Worm (Caenorhabditis elegans) whole organism, L4 larva: ENCODE results near the gene anmt-3.
A peak's percentile ranks its signal among the peaks of the same experiment; 100 is the strongest.

Experiments used
- D1046.2 ChIP-seq: fragments of 200-800 bp; sonication (Bioruptor generic); IDR thresholded peaks from 2 replicates; pipeline ENCODE4 v1.3.6; 2022; ENCODE audit warnings: missing genetic modification characterization, missing compliant biosample characterization
- F26F4.8 ChIP-seq: fragments of 200-800 bp; sonication (Bioruptor generic); conservative IDR thresholded peaks from 2 replicates; pipeline ENCODE4 v1.3.6; 2022; ENCODE audit warnings: missing genetic modification characterization, missing compliant biosample characterization
- R02D3.7 ChIP-seq: fragments of 150-350 bp; sonication (generic microtip); optimal IDR thresholded peaks from 3 replicates; lab custom pipeline; 2014; ENCODE audit warnings: missing biosample characterization, missing genetic modification characterization
- T20F7.1 ChIP-seq: fragments of 200-800 bp; sonication (Bioruptor generic); optimal IDR thresholded peaks from 2 replicates; lab custom pipeline; 2018; ENCODE audit warnings: mild to moderate bottlenecking, missing genetic modification characterization, missing compliant biosample characterization
- ZK546.5 ChIP-seq, 2 experiments: sonication (generic microtip); optimal IDR thresholded peaks; 2 replicates each; lab custom pipeline; 2017; ENCODE audit warnings: missing biosample characterization in 2 of 2, missing genetic modification characterization in 2 of 2
- aha-1 ChIP-seq: fragments of 150-350 bp; peaks from one replicate; lab custom pipeline; 2014; ENCODE audit warnings: missing biosample characterization, missing genetic modification characterization
- arid-1 ChIP-seq: fragments of 200-800 bp; sonication (Bioruptor generic); conservative IDR thresholded peaks from 2 replicates; pipeline ENCODE4 v1.3.6; 2022; ENCODE audit warnings: missing genetic modification reagents, missing genetic modification characterization, missing compliant biosample characterization
- attf-4 ChIP-seq: sonication (generic microtip); optimal IDR thresholded peaks from 3 replicates; lab custom pipeline; 2017; ENCODE audit warnings: missing biosample characterization, missing genetic modification characterization
- ceh-20 ChIP-seq: fragments of 200-800 bp; sonication (Bioruptor generic); IDR thresholded peaks from 2 replicates; pipeline ENCODE4 v1.3.6; 2022; ENCODE audit warnings: missing genetic modification reagents, missing genetic modification characterization, missing compliant biosample characterization
- ceh-28 ChIP-seq: fragments of 150-350 bp; optimal IDR thresholded peaks from 2 replicates; lab custom pipeline; 2014; ENCODE audit warnings: missing biosample characterization, missing genetic modification reagents, missing genetic modification characterization
- ceh-62 ChIP-seq: sonication (generic microtip); optimal IDR thresholded peaks from 2 replicates; lab custom pipeline; 2017; ENCODE audit warnings: missing biosample characterization, missing genetic modification characterization
- ceh-82 ChIP-seq: sonication (generic microtip); optimal IDR thresholded peaks from 2 replicates; lab custom pipeline; 2017; ENCODE audit warnings: missing biosample characterization, missing genetic modification characterization
- daf-16 ChIP-seq, 3 experiments: sonication (generic microtip); optimal IDR thresholded peaks; 2 replicates each; lab custom pipeline; 2016 to 2017; ENCODE audit warnings: missing genetic modification characterization in 3 of 3, missing genetic modification reagents in 3 of 3, mild to moderate bottlenecking in 2 of 3, missing compliant biosample characterization in 2 of 3, missing biosample characterization in 1 of 3, moderate library complexity in 1 of 3
- daf-8 ChIP-seq: fragments of 200-800 bp; sonication (Bioruptor generic); IDR thresholded peaks from 2 replicates; pipeline ENCODE4 v1.3.6; 2022; ENCODE audit warnings: missing genetic modification characterization, missing compliant biosample characterization
- dmd-6 ChIP-seq: fragments of 200-800 bp; sonication (Bioruptor generic); IDR thresholded peaks from 2 replicates; pipeline ENCODE4 v1.3.6; 2022; ENCODE audit warnings: missing genetic modification reagents, missing genetic modification characterization, missing compliant biosample characterization
- dmd-9 ChIP-seq: fragments of 200-800 bp; sonication (Bioruptor generic); IDR thresholded peaks from 2 replicates; pipeline ENCODE4 v1.3.6; 2022; ENCODE audit warnings: missing genetic modification reagents, missing genetic modification characterization, missing compliant biosample characterization
- duxl-1 ChIP-seq: sonication (generic microtip); optimal IDR thresholded peaks from 2 replicates; lab custom pipeline; 2016; ENCODE audit warnings: mild to moderate bottlenecking, missing genetic modification characterization, moderate library complexity, missing compliant biosample characterization; ENCODE audit not compliant: poor library complexity
- hlh-11 ChIP-seq: fragments of 200-800 bp; sonication (Bioruptor generic); optimal IDR thresholded peaks from 2 replicates; lab custom pipeline; 2018; ENCODE audit warnings: mild to moderate bottlenecking, missing genetic modification characterization, missing compliant biosample characterization
- jun-1 ChIP-seq: fragments of 150-350 bp; optimal IDR thresholded peaks from 2 replicates; lab custom pipeline; 2014; ENCODE audit warnings: missing biosample characterization, missing genetic modification reagents, missing genetic modification characterization
- lin-39 ChIP-seq: fragments of 150-350 bp; optimal IDR thresholded peaks from 2 replicates; lab custom pipeline; 2014; ENCODE audit warnings: missing biosample characterization, missing genetic modification reagents, missing genetic modification characterization
- nhr-11 ChIP-seq: fragments of 150-350 bp; optimal IDR thresholded peaks from 2 replicates; lab custom pipeline; 2014; ENCODE audit warnings: missing biosample characterization, missing genetic modification characterization
- nhr-111 ChIP-seq: fragments of 200-800 bp; sonication (Bioruptor generic); optimal IDR thresholded peaks from 2 replicates; lab custom pipeline; 2018; ENCODE audit warnings: mild to moderate bottlenecking, missing genetic modification characterization, missing compliant biosample characterization
- nhr-237 ChIP-seq: sonication (generic microtip); optimal IDR thresholded peaks from 2 replicates; lab custom pipeline; 2017; ENCODE audit warnings: missing biosample characterization, missing genetic modification characterization
- nhr-28 ChIP-seq: fragments of 150-350 bp; optimal IDR thresholded peaks from 2 replicates; lab custom pipeline; 2014; ENCODE audit warnings: missing biosample characterization, missing genetic modification characterization
- nhr-42 ChIP-seq: fragments of 200-800 bp; sonication (Bioruptor generic); IDR thresholded peaks from 2 replicates; pipeline ENCODE4 v1.3.6; 2022; ENCODE audit warnings: missing genetic modification characterization, missing compliant biosample characterization
- pqm-1 ChIP-seq: sonication (generic microtip); optimal IDR thresholded peaks from 2 replicates; lab custom pipeline; 2017; ENCODE audit warnings: missing biosample characterization, missing genetic modification characterization
- spr-3 ChIP-seq: fragments of 200-800 bp; sonication (Bioruptor generic); optimal IDR thresholded peaks from 2 replicates; lab custom pipeline; 2018; ENCODE audit warnings: mild to moderate bottlenecking, missing genetic modification characterization, missing compliant biosample characterization
- tag-97 ChIP-seq: fragments of 200-800 bp; sonication (Bioruptor generic); IDR thresholded peaks from 2 replicates; pipeline ENCODE4 v1.3.6; 2022; ENCODE audit warnings: missing genetic modification characterization, missing compliant biosample characterization
- tra-1 ChIP-seq: fragments of 200-800 bp; sonication (Bioruptor generic); IDR thresholded peaks from 2 replicates; pipeline ENCODE4 v1.3.6; 2022; ENCODE audit warnings: missing genetic modification reagents, missing genetic modification characterization, missing compliant biosample characterization
- unc-130 ChIP-seq: sonication (generic microtip); optimal IDR thresholded peaks from 2 replicates; lab custom pipeline; 2016; ENCODE audit warnings: missing genetic modification reagents, missing genetic modification characterization, missing compliant biosample characterization
- unc-62 ChIP-seq, 3 experiments: fragments of 150-350 bp in 1 of 3; sonication (generic microtip); optimal IDR thresholded peaks in 2 of 3; peaks in 1 of 3; 1 replicate in 1 of 3; 2 replicates in 2 of 3; lab custom pipeline; 2014 to 2017; ENCODE audit warnings: missing biosample characterization in 3 of 3, missing genetic modification characterization in 3 of 3, missing genetic modification reagents in 3 of 3, missing genotype in 1 of 3
- vab-7 ChIP-seq: fragments of 200-800 bp; sonication (Bioruptor generic); IDR thresholded peaks from 2 replicates; pipeline ENCODE4 v1.3.6; 2022; ENCODE audit warnings: missing genetic modification reagents, missing genetic modification characterization, missing compliant biosample characterization
- ztf-11 ChIP-seq: fragments of 150-350 bp; optimal IDR thresholded peaks from 2 replicates; lab custom pipeline; 2014; ENCODE audit warnings: missing biosample characterization, missing genetic modification characterization

anmt-3 gene

DNA sequence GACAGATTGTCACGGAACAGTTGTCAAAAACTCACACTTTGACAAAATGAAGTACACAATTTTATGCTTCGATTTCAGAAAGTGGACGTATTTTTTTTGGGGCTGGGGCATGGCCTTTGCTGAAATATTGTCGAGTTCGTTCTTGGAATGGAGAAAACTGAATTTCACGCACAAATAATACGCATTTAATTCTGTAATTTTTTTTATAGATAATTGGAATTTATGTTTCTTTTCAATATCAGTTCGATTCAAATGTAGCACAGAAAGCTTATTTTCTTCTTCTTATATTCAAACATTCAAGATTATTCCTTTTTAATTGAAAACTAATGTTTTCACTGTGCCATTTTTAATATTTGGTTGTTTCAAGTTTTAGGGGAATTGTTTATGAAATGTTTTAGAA, 2.2 kb upstream of the anmt-3 start, which contains the start of gene T07C12.10:
T07C12.10 (minus strand) TSS at position 101 of the 400 bp plus-strand sequence.
- TF ChIP-seq ceh-20 (GFP tag; lab: Robert Waterston, UW) (no peak), ZK546.5 (tag; optimal IDR thresholded peaks at IDR 0.05; lab: Kevin White, UChicago) (no peak), unc-130 (GFP tag; lab: Kevin White, UChicago) (no peak)

DNA sequence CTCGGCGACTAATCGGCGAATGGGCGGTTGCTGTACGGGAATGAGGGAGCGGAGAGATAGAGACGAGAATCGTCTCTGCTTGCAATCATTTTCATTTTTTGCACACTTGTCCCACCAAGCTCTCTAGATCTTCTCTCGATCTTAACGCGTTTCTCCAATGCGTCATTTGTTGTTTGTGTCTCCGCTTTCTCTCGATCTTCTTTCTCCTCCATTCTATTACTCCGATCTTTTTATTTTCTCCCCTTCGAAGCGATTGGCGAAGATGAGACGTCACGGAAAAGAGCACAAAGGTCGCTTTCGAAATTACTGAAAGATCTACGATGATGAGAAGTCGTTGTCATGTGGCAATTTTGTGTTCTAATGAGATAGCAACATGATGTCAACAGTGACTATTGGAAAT, 523 bp upstream of the anmt-3 start:
- TF ChIP-seq nhr-11 (tag; lab: Kevin White, UChicago) (peak; percentile 56), dmd-6 (GFP tag; lab: Robert Waterston, UW) (no peak), lin-39 (tag; lab: Kevin White, UChicago) (no peak), daf-16 (GFP tag; optimal IDR thresholded peaks at IDR 0.05; lab: Kevin White, UChicago) (peak in 1 of 2 experiments; percentile 83), daf-16 (tag; optimal IDR thresholded peaks at IDR 0.05; lab: Kevin White, UChicago) (no peak), unc-62 (GFP tag; optimal IDR thresholded peaks at IDR 0.05 in 1 of 2; lab: Kevin White, UChicago) (peak in 1 of 2 experiments; percentile 76), unc-62 (tag; optimal IDR thresholded peaks at IDR 0.05; lab: Kevin White, UChicago) (no peak), hlh-11 (tag; lab: Kevin White, UChicago) (peak; percentile 58), aha-1 (tag; lab: Kevin White, UChicago) (peak; percentile 21), ztf-11 (tag; lab: Kevin White, UChicago) (no peak), T20F7.1 (no peak), R02D3.7 (no peak)

DNA sequence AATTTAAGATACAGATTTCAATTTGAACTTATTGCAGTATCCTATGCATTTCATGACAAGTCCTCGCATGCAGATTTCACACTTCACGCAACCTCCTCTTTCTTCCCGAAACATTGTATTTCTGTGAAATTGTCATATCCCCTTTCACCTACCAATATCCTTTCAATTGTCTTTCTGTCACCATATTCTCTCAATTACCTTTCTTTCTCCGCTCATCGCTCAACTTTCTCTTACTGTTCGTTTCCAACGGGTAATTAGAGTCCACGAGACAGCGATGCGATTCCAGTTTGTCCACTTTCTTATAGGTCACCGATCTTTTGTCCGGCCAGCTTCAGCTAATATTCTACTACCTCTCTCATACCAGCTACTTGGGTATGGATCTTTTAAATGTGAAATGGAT, 5.7 kb downstream of the anmt-3 start, which contains the start of gene mam-5:
mam-5 (plus strand) TSS at position 304 of the 400 bp plus-strand sequence.
- TF ChIP-seq aha-1 (tag; lab: Kevin White, UChicago) (peak; percentile 74), nhr-111 (GFP tag; lab: Kevin White, UChicago) (no peak)

DNA sequence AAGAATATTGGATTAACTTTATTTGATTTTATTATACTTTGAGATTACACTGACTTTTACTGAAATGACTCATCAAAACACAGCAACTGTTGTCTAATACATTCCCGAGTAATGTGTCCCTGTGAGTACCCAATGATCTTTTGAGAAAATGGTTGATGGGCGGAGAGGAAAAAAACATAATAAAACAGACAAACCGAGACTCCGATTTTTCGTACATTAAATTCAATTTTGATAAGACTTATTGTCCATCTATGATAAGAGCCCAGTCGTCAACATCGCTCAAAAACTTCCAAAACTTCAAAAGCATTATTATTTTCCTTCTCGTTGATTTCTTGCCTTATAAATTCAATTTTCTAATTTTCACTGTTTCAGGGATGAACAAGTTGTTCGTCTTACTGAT, 7.3 kb downstream of the anmt-3 start, which contains the start of gene ttr-46:
ttr-46 (plus strand) TSS at position 373 of the 400 bp plus-strand sequence.
- TF ChIP-seq daf-8 (GFP tag; lab: Robert Waterston, UW): no peak
- no peak for TF ChIP-seq tra-1
- TF ChIP-seq attf-4 (tag; lab: Kevin White, UChicago): no peak
- no peak for TF ChIP-seq nhr-237 (tag; lab: Kevin White, UChicago)
- no peak for TF ChIP-seq tag-97 (GFP tag; lab: Robert Waterston, UW)
- TF ChIP-seq jun-1 (tag; lab: Kevin White, UChicago): no peak
- TF ChIP-seq T20F7.1: no peak
- TF ChIP-seq ztf-11 (tag; lab: Kevin White, UChicago): no peak
- no peak for TF ChIP-seq dmd-9 (GFP tag; lab: Robert Waterston, UW)
- TF ChIP-seq arid-1 (GFP tag; lab: Robert Waterston, UW): no peak
- no peak for TF ChIP-seq daf-16 (GFP tag; optimal IDR thresholded peaks at IDR 0.05; lab: Kevin White, UChicago)
- TF ChIP-seq daf-16 (tag; optimal IDR thresholded peaks at IDR 0.05; lab: Kevin White, UChicago): peak; percentile 65
- TF ChIP-seq D1046.2 (GFP tag; lab: Robert Waterston, UW): no peak
- TF ChIP-seq ceh-82 (tag; lab: Kevin White, UChicago): no peak
- no peak for TF ChIP-seq vab-7 (GFP tag; lab: Robert Waterston, UW)
- peak; percentile 53 for TF ChIP-seq nhr-28 (tag; lab: Kevin White, UChicago)
- TF ChIP-seq F26F4.8 (GFP tag; lab: Robert Waterston, UW): no peak
- no peak for TF ChIP-seq nhr-42 (GFP tag; lab: Robert Waterston, UW)
- TF ChIP-seq spr-3 (GFP tag; lab: Kevin White, UChicago): no peak
- TF ChIP-seq duxl-1: no peak
- no peak for TF ChIP-seq ceh-62 (tag; lab: Kevin White, UChicago)
- no peak for TF ChIP-seq nhr-11 (tag; lab: Kevin White, UChicago)
- no peak for TF ChIP-seq nhr-111 (GFP tag; lab: Kevin White, UChicago)
- no peak for TF ChIP-seq unc-130 (GFP tag; lab: Kevin White, UChicago)
- no peak for TF ChIP-seq ceh-28 (tag; lab: Kevin White, UChicago)
- TF ChIP-seq pqm-1 (tag; lab: Kevin White, UChicago): peak; percentile 63
